Fruit fly (Drosophila melanogaster): Measurements from ENCODE around the gene Gba1b.

Gba1b gene

DNA sequence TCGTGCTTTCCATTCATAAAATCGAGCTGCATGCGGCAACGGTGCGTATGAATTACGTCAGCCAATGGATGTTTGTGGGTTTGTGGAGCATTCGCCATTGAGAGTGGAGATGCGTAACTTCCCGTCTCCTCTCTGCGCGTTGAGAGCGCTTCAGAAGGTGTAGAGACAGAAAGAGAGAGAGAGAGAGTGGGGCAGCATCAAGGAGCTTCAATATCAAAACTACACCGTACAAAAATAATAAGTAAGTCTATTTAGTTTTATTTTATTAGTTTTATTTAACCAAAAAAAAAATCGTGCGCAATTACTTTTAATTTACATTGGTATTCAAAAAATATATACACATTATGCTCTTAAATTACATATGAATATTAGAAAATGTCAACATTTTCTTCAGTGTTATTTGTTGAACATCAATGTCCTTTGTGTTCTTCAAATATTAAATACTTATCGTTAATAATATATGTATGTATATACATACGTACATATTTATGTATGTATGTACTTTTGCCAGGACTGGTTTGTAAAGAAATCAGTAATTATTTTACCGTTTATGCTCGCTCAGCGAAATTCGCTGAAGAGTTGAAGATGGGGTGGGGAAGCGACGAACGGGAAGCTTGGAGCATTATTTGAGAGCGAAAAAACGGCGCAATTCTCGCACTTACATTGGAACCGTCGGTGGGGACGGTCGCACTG is 18.2 kb downstream of the Gba1b start, which contains the start of gene CG10365 (continued):
- no peak for TF ChIP-seq chn (GFP tag; optimal IDR thresholded peaks at IDR 0.05)
- peak; percentile 82 for TF ChIP-seq H2.0 (GFP tag; IDR thresholded peaks at IDR 0.05)
- TF ChIP-seq CG15073 (GFP tag; optimal IDR thresholded peaks at IDR 0.05) = no peak
- no peak for TF ChIP-seq CG33557 (GFP tag; optimal IDR thresholded peaks at IDR 0.05)
- TF ChIP-seq Gug (GFP tag; IDR thresholded peaks at IDR 0.05) = no peak
- peak; percentile 70 for TF ChIP-seq CG11696 (GFP tag; IDR thresholded peaks at IDR 0.05)
- TF ChIP-seq CG9727 (GFP tag; optimal IDR thresholded peaks at IDR 0.05) = peak; percentile 92
- TF ChIP-seq shn (GFP tag; optimal IDR thresholded peaks at IDR 0.05) = no peak
- TF ChIP-seq Hr39 (optimal IDR thresholded peaks at IDR 0.05) = no peak
- TF ChIP-seq CG10979 (tag; optimal IDR thresholded peaks at IDR 0.05) = peak; percentile 82
- TF ChIP-seq CG9609 (GFP tag; optimal IDR thresholded peaks at IDR 0.05) = no peak
- TF ChIP-seq CG15601 (tag; optimal IDR thresholded peaks at IDR 0.05) = peak; percentile 70
- TF ChIP-seq CG9215 (GFP tag; IDR thresholded peaks at IDR 0.05) = peak; percentile 81
- peak; percentile 89 for TF ChIP-seq phol (tag; optimal IDR thresholded peaks at IDR 0.05)
- TF ChIP-seq CG7839 (tag; optimal IDR thresholded peaks at IDR 0.05) = peak; percentile 96
- TF ChIP-seq vfl (GFP tag; optimal IDR thresholded peaks at IDR 0.05) = no peak
- no peak for TF ChIP-seq gt (GFP tag; IDR thresholded peaks at IDR 0.05)
- no peak for TF ChIP-seq hkb (optimal IDR thresholded peaks at IDR 0.05)
- peak; percentile 84 for TF ChIP-seq hkb (GFP tag; IDR thresholded peaks at IDR 0.05)
- TF ChIP-seq unpg (GFP tag; optimal IDR thresholded peaks at IDR 0.05) = peak; percentile 93
- TF ChIP-seq CG14441 (GFP tag; IDR thresholded peaks at IDR 0.05) = peak; percentile 83
- TF ChIP-seq CG18476 (GFP tag; optimal IDR thresholded peaks at IDR 0.05) = peak; percentile 58
- TF ChIP-seq sna (GFP tag; IDR thresholded peaks at IDR 0.05; ENCODE audit: partially characterized antibody) = no peak
- TF ChIP-seq CG6854 (GFP tag; optimal IDR thresholded peaks at IDR 0.05) = peak; percentile 91
- TF ChIP-seq Oli (tag; optimal IDR thresholded peaks at IDR 0.05) = peak; percentile 85
- no peak for TF ChIP-seq amos (GFP tag; IDR thresholded peaks at IDR 0.05; ENCODE audit: partially characterized antibody)
- TF ChIP-seq CG12299 (tag; optimal IDR thresholded peaks at IDR 0.05) = peak; percentile 77
- peak; percentile 87 for TF ChIP-seq CG9437 (GFP tag; optimal IDR thresholded peaks at IDR 0.05)
- TF ChIP-seq CG9817 (tag; optimal IDR thresholded peaks at IDR 0.05) = peak; percentile 80
- no peak for TF ChIP-seq mam (GFP tag; optimal IDR thresholded peaks at IDR 0.05)
- TF ChIP-seq zf30C (GFP tag; optimal IDR thresholded peaks at IDR 0.05) = peak; percentile 59
- TF ChIP-seq wor (GFP tag; IDR thresholded peaks at IDR 0.05) = peak; percentile 57
- TF ChIP-seq luna (GFP tag; optimal IDR thresholded peaks at IDR 0.05) = no peak
- TF ChIP-seq Vsx1 (GFP tag; optimal IDR thresholded peaks at IDR 0.05) = peak; percentile 43
- TF ChIP-seq CG6272 (GFP tag; IDR thresholded peaks at IDR 0.05) = peak; percentile 32; the same call in 1 of the 2 replicates
- no peak for TF ChIP-seq CHES-1-like (GFP tag; optimal IDR thresholded peaks at IDR 0.05)
- TF ChIP-seq nau (GFP tag; optimal IDR thresholded peaks at IDR 0.05) = peak; percentile 83
- TF ChIP-seq ranshi (GFP tag; IDR thresholded peaks at IDR 0.05) = peak; percentile 88
- peak; percentile 77 for TF ChIP-seq Xbp1 (GFP tag; optimal IDR thresholded peaks at IDR 0.05)
- TF ChIP-seq CG12071 (GFP tag; optimal IDR thresholded peaks at IDR 0.05) = no peak
- TF ChIP-seq CG17912 (GFP tag; optimal IDR thresholded peaks at IDR 0.05) = no peak
- TF ChIP-seq CG14965 (GFP tag; optimal IDR thresholded peaks at IDR 0.05; ENCODE audit: borderline replicate concordance) = no peak
- TF ChIP-seq Sry-δ (GFP tag; optimal IDR thresholded peaks at IDR 0.05) = no peak
- TF ChIP-seq CG6791 (GFP tag; IDR thresholded peaks at IDR 0.05; ENCODE audit: partially characterized antibody) = no peak
- peak; percentile 90 for TF ChIP-seq CG11695 (GFP tag; IDR thresholded peaks at IDR 0.05)
- TF ChIP-seq Rfx (GFP tag; IDR thresholded peaks at IDR 0.05) = peak; percentile 87
- TF ChIP-seq onecut (GFP tag; IDR thresholded peaks at IDR 0.05) = peak; percentile 74
- no peak for TF ChIP-seq cg (GFP tag; optimal IDR thresholded peaks at IDR 0.05)
- TF ChIP-seq corto (GFP tag; optimal IDR thresholded peaks at IDR 0.05) = peak; percentile 33
- TF ChIP-seq CG11085 (GFP tag; IDR thresholded peaks at IDR 0.05) = peak; percentile 76
